Fruit fly (Drosophila melanogaster): Measurements from ENCODE around the gene CG31380.

DNA sequence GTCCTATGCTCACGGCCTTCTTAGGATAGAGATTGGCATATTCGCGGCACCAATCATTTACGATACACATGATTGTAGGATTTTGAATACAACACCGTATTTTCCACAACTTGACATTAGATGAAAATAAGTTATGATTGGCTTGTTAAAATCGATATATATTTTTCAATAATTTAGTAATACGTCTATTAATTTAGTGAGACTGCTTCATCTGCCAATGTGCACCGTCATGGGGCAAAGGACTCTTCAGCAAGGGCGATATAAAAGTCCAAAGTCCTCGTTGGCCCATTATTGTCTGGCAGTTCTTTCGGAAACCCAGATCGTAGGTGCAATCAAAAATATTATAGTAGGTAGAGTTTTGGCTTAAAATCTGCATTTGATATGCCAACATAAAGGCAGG, 13.1 kb downstream of the CG31380 start, which contains the start of gene CG17196:
- no peak for TF ChIP-seq pan (optimal IDR thresholded peaks at IDR 0.05)
- no peak for TF ChIP-seq usp (GFP tag; optimal IDR thresholded peaks at IDR 0.05)
- no peak for TF ChIP-seq psq (optimal IDR thresholded peaks at IDR 0.05)
- no peak for TF ChIP-seq EcR (GFP tag; optimal IDR thresholded peaks at IDR 0.05)
- no peak for TF ChIP-seq CG8478 (optimal IDR thresholded peaks at IDR 0.05)
- TF ChIP-seq Dll (optimal IDR thresholded peaks at IDR 0.05), result no peak
